Worm (Caenorhabditis elegans): ENCODE results near the gene ZK1055.6.

Gene ZK1055.6

DNA sequence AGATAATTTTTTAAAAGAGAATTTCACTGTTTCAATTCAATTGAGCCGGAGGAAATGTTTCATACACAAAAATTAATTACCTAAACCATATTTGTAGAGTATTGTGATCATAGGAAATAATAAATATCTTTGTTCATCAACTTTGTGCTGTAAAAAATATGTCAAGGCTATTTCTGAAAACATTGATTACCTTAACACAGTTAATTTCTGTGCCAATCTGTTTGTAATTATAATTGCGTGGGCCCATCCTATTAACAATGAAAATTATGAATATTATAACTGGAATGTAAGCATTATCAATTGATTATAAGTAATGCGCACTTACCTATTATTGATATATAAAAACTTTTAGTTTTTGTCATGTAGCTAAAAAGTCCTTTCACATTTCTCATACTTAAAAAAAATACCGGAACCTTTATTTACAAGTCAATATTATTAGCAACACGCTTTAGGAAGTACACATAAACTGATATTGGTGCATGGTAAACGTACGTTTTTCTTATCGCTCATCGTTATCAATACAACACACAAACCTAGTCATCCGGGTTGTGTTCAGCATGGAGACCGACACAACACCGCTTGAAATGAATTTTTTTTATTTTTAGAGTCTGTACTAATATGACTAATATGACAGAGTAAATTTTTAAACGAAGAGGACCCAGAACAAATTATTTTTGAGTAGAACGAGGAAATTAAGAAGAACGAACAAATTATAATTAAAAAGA is 26.8 kb downstream of the ZK1055.6 start, which contains the start of gene fut-2:
fut-2 (minus strand) TSS at position 485 of the 725 bp plus-strand sequence.
- no peak for TF ChIP-seq tbx-8 (GFP tag; optimal IDR thresholded peaks at IDR 0.05)

DNA sequence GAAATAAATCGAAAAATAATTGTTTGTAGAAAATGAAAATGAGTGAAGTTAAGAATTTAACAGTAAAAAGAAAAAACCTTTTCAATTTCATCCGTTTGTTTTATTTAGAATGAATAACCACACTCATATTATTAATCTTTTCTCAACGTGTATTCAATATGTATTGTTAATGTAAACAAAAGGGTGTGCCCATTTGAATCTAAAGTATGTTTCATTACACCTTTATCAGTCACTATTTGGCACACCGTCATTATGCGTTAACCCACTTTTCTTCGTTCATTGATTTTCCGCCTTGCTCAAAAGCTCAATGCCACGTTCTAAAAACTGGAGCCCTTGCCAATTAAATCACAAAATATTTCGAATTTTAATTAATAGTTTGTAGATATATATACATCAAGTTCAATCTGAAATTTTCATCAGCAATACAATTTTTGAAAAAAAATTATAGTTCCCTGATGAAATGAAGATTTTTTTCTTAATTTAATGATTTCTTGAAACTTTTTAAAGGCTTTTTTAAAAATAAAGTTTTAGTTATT is 36.5 kb downstream of the ZK1055.6 start, which contains the start of gene K04A8.1:
K04A8.1 (plus strand) TSS at position 486 of the 536 bp plus-strand sequence.
- TF ChIP-seq blmp-1 (tag; optimal IDR thresholded peaks at IDR 0.05) (no peak), cnd-1 (tag; optimal IDR thresholded peaks at IDR 0.05) (no peak), drap-1 (GFP tag; optimal IDR thresholded peaks at IDR 0.05) (no peak), nhr-12 (tag; optimal IDR thresholded peaks at IDR 0.05) (no peak), mab-5 (tag; optimal IDR thresholded peaks at IDR 0.05) (no peak)

DNA sequence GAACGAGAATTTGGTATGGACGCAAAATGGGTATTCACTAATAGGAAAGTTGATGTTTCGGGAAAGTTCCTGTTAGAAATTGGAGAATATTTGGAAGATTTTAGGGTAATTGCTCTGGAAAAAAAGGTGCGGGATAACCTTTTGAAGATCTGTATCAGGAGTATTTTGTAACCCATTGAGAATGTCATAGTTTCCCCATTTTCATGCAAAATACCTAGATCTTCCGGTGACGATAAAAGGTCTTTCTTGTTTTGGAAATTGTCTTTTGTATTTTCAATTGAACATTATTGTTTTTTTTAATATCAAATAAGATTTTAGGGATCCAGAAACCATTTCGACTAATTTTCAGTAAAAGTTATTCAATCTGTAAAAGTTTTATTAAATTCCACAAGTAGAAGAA is 40.8 kb downstream of the ZK1055.6 start, which contains the start of gene spp-19:
spp-19 (minus strand) TSS at position 101 of the 400 bp plus-strand sequence.
- TF ChIP-seq pha-4 (tag; optimal IDR thresholded peaks at IDR 0.05) (no peak), ceh-83 (GFP tag; optimal IDR thresholded peaks at IDR 0.05) (no peak), lin-32 (GFP tag; optimal IDR thresholded peaks at IDR 0.05) (no peak), nhr-76 (tag; optimal IDR thresholded peaks at IDR 0.05) (no peak), cnd-1 (tag; optimal IDR thresholded peaks at IDR 0.05) (no peak), hlh-1 (tag; optimal IDR thresholded peaks at IDR 0.05) (no peak), mab-5 (tag; optimal IDR thresholded peaks at IDR 0.05) (no peak), mep-1 (tag; optimal IDR thresholded peaks at IDR 0.05) (no peak), ztf-11 (tag; optimal IDR thresholded peaks at IDR 0.05) (no peak), sptf-1 (tag; optimal IDR thresholded peaks at IDR 0.05) (no peak), lin-13 (tag; optimal IDR thresholded peaks at IDR 0.05) (no peak), ces-1 (GFP tag; optimal IDR thresholded peaks at IDR 0.05) (no peak), unc-62 (GFP tag; optimal IDR thresholded peaks at IDR 0.05) (no peak), bed-3 (GFP tag; optimal IDR thresholded peaks at IDR 0.05) (no peak), tbx-8 (GFP tag; optimal IDR thresholded peaks at IDR 0.05) (no peak), ceh-39 (tag; optimal IDR thresholded peaks at IDR 0.05) (no peak), nhr-237 (tag; optimal IDR thresholded peaks at IDR 0.05) (no peak)

DNA sequence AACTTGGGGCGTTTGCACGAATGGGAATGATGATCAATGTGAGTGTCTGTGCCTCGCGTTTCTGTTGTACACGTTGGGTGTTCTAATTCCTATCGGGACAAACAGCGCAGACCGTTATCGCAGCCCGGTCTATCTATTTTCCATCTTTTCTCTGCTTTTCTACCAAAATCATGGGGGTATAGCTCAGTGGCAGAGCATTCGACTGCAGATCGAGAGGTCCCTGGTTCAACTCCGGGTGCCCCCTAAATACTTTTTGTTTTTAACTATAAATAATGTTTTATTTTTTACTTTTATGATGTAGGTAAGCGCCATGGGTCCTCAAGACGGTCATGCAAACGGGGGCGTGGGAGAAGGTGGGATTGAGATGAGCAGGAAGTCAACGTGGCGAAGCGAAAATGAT is 42.8 kb downstream of the ZK1055.6 start:
- TF ChIP-seq zip-8 (tag; optimal IDR thresholded peaks at IDR 0.05) = no peak
- TF ChIP-seq unc-62 (GFP tag; optimal IDR thresholded peaks at IDR 0.05) = no peak
- TF ChIP-seq ztf-11 (tag; optimal IDR thresholded peaks at IDR 0.05) = no peak
- no peak for TF ChIP-seq nhr-28 (tag; optimal IDR thresholded peaks at IDR 0.05)
- TF ChIP-seq snpc-4 (tag; optimal IDR thresholded peaks at IDR 0.05) = no peak
- TF ChIP-seq M03D4.4 (tag; optimal IDR thresholded peaks at IDR 0.05) = peak; percentile 55
- TF ChIP-seq mep-1 (tag; optimal IDR thresholded peaks at IDR 0.05) = no peak

DNA sequence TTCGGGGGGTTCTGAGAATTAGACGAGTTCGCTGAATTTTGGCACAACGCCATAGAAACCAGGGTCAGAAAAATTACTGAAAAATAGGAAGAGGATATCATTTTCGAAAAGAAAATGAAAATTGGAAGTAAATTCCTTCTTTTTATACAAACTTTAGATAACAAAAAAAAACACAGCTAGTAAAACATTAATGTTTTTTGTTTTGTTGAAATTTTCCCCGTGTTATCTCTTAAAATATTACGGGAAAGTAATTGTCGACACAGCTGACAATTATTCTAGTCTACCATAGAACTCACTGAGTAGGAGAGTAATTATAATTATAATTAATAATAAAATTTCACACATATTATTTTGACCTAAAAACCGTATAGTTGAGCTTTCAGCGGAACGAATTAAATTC is 43.3 kb downstream of the ZK1055.6 start, which contains the start of gene spp-26:
spp-26 (minus strand) TSS at position 101 of the 400 bp plus-strand sequence.
- TF ChIP-seq mls-2 (tag; optimal IDR thresholded peaks at IDR 0.05) (no peak), nhr-76 (tag; optimal IDR thresholded peaks at IDR 0.05) (no peak), tbx-8 (GFP tag; optimal IDR thresholded peaks at IDR 0.05) (no peak), ztf-11 (tag; optimal IDR thresholded peaks at IDR 0.05) (no peak), pha-4 (tag; optimal IDR thresholded peaks at IDR 0.05) (no peak), drap-1 (GFP tag; optimal IDR thresholded peaks at IDR 0.05) (no peak), nhr-28 (tag; optimal IDR thresholded peaks at IDR 0.05) (no peak), elt-1 (tag; optimal IDR thresholded peaks at IDR 0.05; ENCODE audit: borderline replicate concordance, insufficient read depth) (no peak), unc-120 (tag; optimal IDR thresholded peaks at IDR 0.05; ENCODE audit: poor library complexity, severe bottlenecking) (no peak), lin-13 (tag; optimal IDR thresholded peaks at IDR 0.05) (no peak), mab-5 (tag; optimal IDR thresholded peaks at IDR 0.05) (no peak), unc-62 (GFP tag; optimal IDR thresholded peaks at IDR 0.05) (no peak), sptf-1 (tag; optimal IDR thresholded peaks at IDR 0.05) (no peak), ceh-43 (GFP tag; optimal IDR thresholded peaks at IDR 0.05) (no peak), lsy-2 (tag; optimal IDR thresholded peaks at IDR 0.05) (no peak), M03D4.4 (tag; optimal IDR thresholded peaks at IDR 0.05) (no peak), ceh-83 (GFP tag; optimal IDR thresholded peaks at IDR 0.05) (no peak), ces-1 (GFP tag; optimal IDR thresholded peaks at IDR 0.05) (no peak)

Data from whole organism, mixed stage, embryonic.